Fruit fly (Drosophila melanogaster) whole organism, embryonic: Measurements from ENCODE around the gene Ir94d.

Experiments
- CG1024 ChIP-seq: fragments of 200-800 bp; sonication (Bioruptor generic); IDR thresholded peaks from 2 replicates; pipeline ENCODE4 v1.3.6; 2022; ENCODE audit warnings: missing biosample characterization, missing genetic modification characterization
- CG10366 ChIP-seq: fragments of 200-800 bp; sonication (Bioruptor generic); IDR thresholded peaks from 2 replicates; pipeline ENCODE4 v1.3.6; 2022; ENCODE audit warnings: missing biosample characterization, missing genetic modification characterization
- CG10543 ChIP-seq: fragments of 200-800 bp; sonication (Bioruptor generic); optimal IDR thresholded peaks from 3 replicates; lab custom pipeline; 2017; ENCODE audit warnings: missing biosample characterization, mild to moderate bottlenecking, missing genetic modification characterization, moderate library complexity
- CG12155 ChIP-seq: fragments of 200-800 bp; sonication (Bioruptor generic); optimal IDR thresholded peaks from 3 replicates; lab custom pipeline; 2016; ENCODE audit warnings: missing biosample characterization, missing genetic modification characterization
- CG12236 ChIP-seq: fragments of 200-800 bp; sonication (Bioruptor generic); optimal IDR thresholded peaks from 2 replicates; lab custom pipeline; 2016; ENCODE audit warnings: missing biosample characterization, missing genetic modification characterization
- CG1233 ChIP-seq: fragments of 200-800 bp; sonication (Bioruptor generic); optimal IDR thresholded peaks from 4 replicates; lab custom pipeline; 2018; ENCODE audit warnings: missing biosample characterization, mild to moderate bottlenecking, missing genetic modification characterization
- CG13894 ChIP-seq: fragments of 200-800 bp; sonication (Bioruptor generic); optimal IDR thresholded peaks from 3 replicates; lab custom pipeline; 2018; ENCODE audit warnings: missing biosample characterization, mild to moderate bottlenecking, missing genetic modification characterization, moderate library complexity
- CG18476 ChIP-seq: fragments of 200-800 bp; sonication (Bioruptor generic); optimal IDR thresholded peaks from 2 replicates; lab custom pipeline; 2016; ENCODE audit warnings: missing biosample characterization, mild to moderate bottlenecking, missing genetic modification characterization
- CG18619 ChIP-seq: fragments of 200-800 bp; sonication (Bioruptor generic); optimal IDR thresholded peaks from 3 replicates; lab custom pipeline; 2017; ENCODE audit warnings: missing biosample characterization, mild to moderate bottlenecking, missing genetic modification characterization
- CG31365 ChIP-seq: fragments of 200-800 bp; sonication (Bioruptor generic); optimal IDR thresholded peaks from 2 replicates; lab custom pipeline; 2018; ENCODE audit warnings: missing biosample characterization, mild to moderate bottlenecking, missing genetic modification characterization
- CG32772 ChIP-seq: fragments of 200-800 bp; sonication (Bioruptor generic); IDR thresholded peaks from 2 replicates; pipeline ENCODE4 v1.3.6; 2022; ENCODE audit warnings: missing biosample characterization, missing genetic modification characterization
- CG33213 ChIP-seq: fragments of 200-800 bp; sonication (Bioruptor generic); optimal IDR thresholded peaks from 3 replicates; lab custom pipeline; 2016; ENCODE audit warnings: missing biosample characterization, missing genetic modification characterization
- CG3407 ChIP-seq: fragments of 200-800 bp; sonication (Bioruptor generic); optimal IDR thresholded peaks from 2 replicates; lab custom pipeline; 2018; ENCODE audit warnings: missing biosample characterization, mild to moderate bottlenecking, missing genetic modification characterization
- CG3995 ChIP-seq: fragments of 200-800 bp; sonication (Bioruptor generic); optimal IDR thresholded peaks from 3 replicates; lab custom pipeline; 2016; ENCODE audit warnings: missing biosample characterization, missing genetic modification characterization
- CG42726 ChIP-seq: fragments of 200-800 bp; sonication (Bioruptor generic); IDR thresholded peaks from 2 replicates; pipeline ENCODE4 v1.3.6; 2022; ENCODE audit warnings: missing biosample characterization, missing genetic modification characterization; ENCODE audit not compliant: partially characterized antibody
- CG4424 ChIP-seq: fragments of 200-800 bp; sonication (Bioruptor generic); optimal IDR thresholded peaks from 3 replicates; lab custom pipeline; 2016; ENCODE audit warnings: missing biosample characterization, missing genetic modification characterization
- CG6791 ChIP-seq: fragments of 200-800 bp; sonication (Bioruptor generic); IDR thresholded peaks from 3 replicates; pipeline ENCODE4 v1.3.6; 2022; ENCODE audit warnings: missing biosample characterization, missing genetic modification characterization; ENCODE audit not compliant: partially characterized antibody
- CG8924 ChIP-seq: fragments of 200-800 bp; optimal IDR thresholded peaks from 3 replicates; lab custom pipeline; 2019; ENCODE audit warnings: missing biosample characterization, mild to moderate bottlenecking, missing genetic modification characterization, moderate library complexity
- CG9609 ChIP-seq: fragments of 200-800 bp; sonication (Bioruptor generic); optimal IDR thresholded peaks from 3 replicates; lab custom pipeline; 2016; ENCODE audit warnings: missing biosample characterization, missing genetic modification characterization
- CTCF ChIP-seq: fragments of 200-800 bp; sonication (Bioruptor generic); optimal IDR thresholded peaks from 2 replicates; lab custom pipeline; 2017; ENCODE audit warnings: missing biosample characterization, mild to moderate bottlenecking, missing genetic modification characterization, moderate library complexity
- D19A ChIP-seq: fragments of 200-800 bp; optimal IDR thresholded peaks from 3 replicates; lab custom pipeline; 2019; ENCODE audit warnings: missing biosample characterization, mild to moderate bottlenecking, missing genetic modification characterization, moderate library complexity
- D19B ChIP-seq: fragments of 200-800 bp; sonication (Bioruptor generic); optimal IDR thresholded peaks from 2 replicates; lab custom pipeline; 2017; ENCODE audit warnings: missing biosample characterization, mild to moderate bottlenecking, missing genetic modification characterization
- Dll ChIP-seq: fragments of 200-800 bp; sonication (Bioruptor generic); IDR thresholded peaks from 4 replicates; pipeline ENCODE4 v1.3.6; 2022; ENCODE audit warnings: missing biosample characterization, missing genetic modification characterization; ENCODE audit not compliant: partially characterized antibody
- Doc2 ChIP-seq: fragments of 200-800 bp; sonication (Bioruptor generic); IDR thresholded peaks from 2 replicates; pipeline ENCODE4 v1.3.6; 2022; ENCODE audit warnings: missing biosample characterization, missing genetic modification characterization
- Gug ChIP-seq: fragments of 200-800 bp; sonication (Bioruptor generic); IDR thresholded peaks from 4 replicates; pipeline ENCODE4 v1.3.6; 2022; ENCODE audit warnings: missing biosample characterization, missing genetic modification characterization
- HLHmδ ChIP-seq: fragments of 200-800 bp; sonication (Bioruptor generic); optimal IDR thresholded peaks from 2 replicates; lab custom pipeline; 2018; ENCODE audit warnings: missing biosample characterization, mild to moderate bottlenecking, missing genetic modification characterization, moderate library complexity
- Hey ChIP-seq: fragments of 200-800 bp; sonication (Bioruptor generic); optimal IDR thresholded peaks from 3 replicates; lab custom pipeline; 2018; ENCODE audit warnings: missing biosample characterization, mild to moderate bottlenecking, missing genetic modification characterization
- Lhr ChIP-seq: fragments of 200-800 bp; sonication (Bioruptor generic); optimal IDR thresholded peaks from 3 replicates; lab custom pipeline; 2017; ENCODE audit warnings: mild to moderate bottlenecking, missing biosample characterization, missing genetic modification reagents, missing genetic modification characterization
- Med ChIP-seq: fragments of 200-800 bp; sonication (Bioruptor generic); peaks from one replicate; lab custom pipeline; 2016; ENCODE audit warnings: missing biosample characterization, missing genetic modification characterization, mild to moderate bottlenecking, inconsistent platforms, moderate library complexity
- Mes4 ChIP-seq: fragments of 200-800 bp; sonication (Bioruptor generic); optimal IDR thresholded peaks from 2 replicates; lab custom pipeline; 2016; ENCODE audit warnings: missing biosample characterization, missing genetic modification characterization
- Neu2 ChIP-seq: fragments of 200-800 bp; sonication (Bioruptor generic); optimal IDR thresholded peaks from 3 replicates; lab custom pipeline; 2016; ENCODE audit warnings: missing biosample characterization, missing genetic modification characterization, borderline replicate concordance
- Optix ChIP-seq: fragments of 200-800 bp; sonication (Bioruptor generic); IDR thresholded peaks from 3 replicates; pipeline ENCODE4 v1.3.6; 2022; ENCODE audit warnings: missing biosample characterization, missing genetic modification characterization
- Pdp1 ChIP-seq, 2 experiments: fragments of 200-800 bp; sonication (Bioruptor generic); optimal IDR thresholded peaks; 3 replicates each; lab custom pipeline; 2016; ENCODE audit warnings: missing biosample characterization in 2 of 2, missing genetic modification characterization in 2 of 2, mild to moderate bottlenecking in 1 of 2, moderate library complexity in 1 of 2
- Scr ChIP-seq: fragments of 200-800 bp; sonication (Bioruptor generic); IDR thresholded peaks from 2 replicates; pipeline ENCODE4 v1.3.6; 2022; ENCODE audit warnings: missing biosample characterization, missing genetic modification characterization; ENCODE audit not compliant: partially characterized antibody
- Sin3A ChIP-seq: fragments of >200 bp; optimal IDR thresholded peaks from 2 replicates; lab custom pipeline; 2018
- Xbp1 ChIP-seq: fragments of 200-800 bp; sonication (Bioruptor generic); optimal IDR thresholded peaks from 3 replicates; lab custom pipeline; 2016; ENCODE audit warnings: missing biosample characterization, mild to moderate bottlenecking, missing genetic modification characterization
- YL-1 ChIP-seq: fragments of 200-800 bp; sonication (Bioruptor generic); optimal IDR thresholded peaks from 3 replicates; lab custom pipeline; 2017; ENCODE audit warnings: missing biosample characterization, mild to moderate bottlenecking, missing genetic modification characterization
- crol ChIP-seq: fragments of 200-800 bp; sonication (Bioruptor generic); IDR thresholded peaks from 2 replicates; pipeline ENCODE4 v1.3.6; 2022; ENCODE audit warnings: missing biosample characterization, missing genetic modification characterization
- disco-r ChIP-seq: fragments of 200-800 bp; sonication (Bioruptor generic); optimal IDR thresholded peaks from 2 replicates; lab custom pipeline; 2016; ENCODE audit warnings: missing biosample characterization, missing genetic modification characterization
- eve ChIP-seq, 2 experiments: fragments of >200 bp; optimal IDR thresholded peaks; 2 replicates each; lab custom pipeline; 2017; ENCODE audit warnings: missing biosample characterization in 2 of 2, missing genetic modification characterization in 2 of 2
- gt ChIP-seq: fragments of 200-800 bp; sonication (Bioruptor generic); IDR thresholded peaks from 2 replicates; pipeline ENCODE4 v1.3.6; 2022; ENCODE audit warnings: missing biosample characterization, missing genetic modification characterization
- hth ChIP-seq: fragments of >200 bp; optimal IDR thresholded peaks from 2 replicates; lab custom pipeline; 2017; ENCODE audit warnings: inconsistent platforms
- knrl ChIP-seq: fragments of 200-800 bp; sonication (Bioruptor generic); IDR thresholded peaks from 3 replicates; pipeline ENCODE4 v1.3.6; 2022; ENCODE audit warnings: missing biosample characterization, missing genetic modification characterization; ENCODE audit not compliant: partially characterized antibody
- nom ChIP-seq: fragments of 200-800 bp; sonication (Bioruptor generic); optimal IDR thresholded peaks from 2 replicates; lab custom pipeline; 2017; ENCODE audit warnings: missing biosample characterization, missing genetic modification characterization, mild to moderate bottlenecking, moderate library complexity, missing genetic modification reagents
- pb ChIP-seq: fragments of 200-800 bp; sonication (Bioruptor generic); optimal IDR thresholded peaks from 3 replicates; lab custom pipeline; 2016; ENCODE audit warnings: missing biosample characterization, missing genetic modification characterization
- pfk ChIP-seq: fragments of 200-800 bp; sonication (Bioruptor generic); optimal IDR thresholded peaks from 2 replicates; lab custom pipeline; 2018; ENCODE audit warnings: missing biosample characterization, mild to moderate bottlenecking, missing genetic modification characterization, moderate library complexity
- row ChIP-seq: fragments of 200-800 bp; sonication (Bioruptor generic); IDR thresholded peaks from 3 replicates; pipeline ENCODE4 v1.3.6; 2022; ENCODE audit warnings: missing biosample characterization, missing genetic modification characterization
- sens ChIP-seq: fragments of 200-800 bp; sonication (Bioruptor generic); peaks from one replicate; lab custom pipeline; 2016; ENCODE audit warnings: missing biosample characterization, missing genetic modification characterization
- seq ChIP-seq: fragments of 200-800 bp; sonication (Bioruptor generic); IDR thresholded peaks from 2 replicates; pipeline ENCODE4 v1.3.6; 2022; ENCODE audit warnings: missing biosample characterization, missing genetic modification characterization
- sug ChIP-seq: fragments of 200-800 bp; optimal IDR thresholded peaks from 2 replicates; lab custom pipeline; 2019; ENCODE audit warnings: missing biosample characterization, mild to moderate bottlenecking, missing genetic modification characterization, moderate library complexity
- tna ChIP-seq: fragments of 200-800 bp; sonication (Bioruptor generic); IDR thresholded peaks from 2 replicates; pipeline ENCODE4 v1.3.6; 2022; ENCODE audit warnings: missing biosample characterization, missing genetic modification characterization; ENCODE audit not compliant: partially characterized antibody
- ttk ChIP-seq: fragments of 200-800 bp; sonication (Bioruptor generic); IDR thresholded peaks from 2 replicates; pipeline ENCODE4 v2.1.2; 2022; ENCODE audit warnings: missing biosample characterization, missing genetic modification characterization

Ir94d gene

dm6 chr3R:23374290-23374689, 28.3 kb upstream of the Ir94d start (continued):
- TF ChIP-seq pb (GFP tag; lab: Kevin White, UChicago) = no peak
- TF ChIP-seq CG18476 (GFP tag; lab: Kevin White, UChicago) = no peak
- TF ChIP-seq Gug (GFP tag; lab: Robert Waterston, UW) = no peak
- TF ChIP-seq Xbp1 (GFP tag; lab: Kevin White, UChicago) = peak; percentile 33
- TF ChIP-seq HLHmδ (GFP tag; lab: Kevin White, UChicago) = no peak
- peak; percentile 79 for TF ChIP-seq sug
- 0 out of 3 replicates have a peak, but pooled peaks have one; percentile 7 for TF ChIP-seq Optix (GFP tag; lab: Robert Waterston, UW)
- no peak for TF ChIP-seq CG3995
- TF ChIP-seq disco-r (GFP tag; lab: Kevin White, UChicago) = no peak
- no peak for TF ChIP-seq Sin3A (lab: Kevin White, UChicago)
- peak; percentile 33 for TF ChIP-seq nom (GFP tag; lab: Kevin White, UChicago)
- TF ChIP-seq Scr (GFP tag; lab: Robert Waterston, UW) = peak; percentile 20; the same call in 1 of the 2 replicates
- TF ChIP-seq CG6791 (GFP tag; lab: Robert Waterston, UW) = no peak
- TF ChIP-seq crol (GFP tag; lab: Robert Waterston, UW) = peak; percentile 65
- TF ChIP-seq CG10543 (GFP tag; lab: Kevin White, UChicago) = peak; percentile 71
- TF ChIP-seq Hey (tag; lab: Kevin White, UChicago) = no peak
- TF ChIP-seq CG18619 (GFP tag; lab: Kevin White, UChicago) = no peak
- peak; percentile 8 for TF ChIP-seq Lhr (GFP tag; lab: Kevin White, UChicago)
- TF ChIP-seq YL-1 = no peak
- TF ChIP-seq pfk (GFP tag; lab: Kevin White, UChicago) = no peak
- no peak for TF ChIP-seq CG31365
- TF ChIP-seq row = peak; percentile 29; the same call in 1 of the 3 replicates
- peak; percentile 45; the same call in 1 of the 2 replicates for TF ChIP-seq tna (GFP tag; lab: Robert Waterston, UW)
- TF ChIP-seq CG12236 (GFP tag; lab: Kevin White, UChicago) = no peak
- TF ChIP-seq ttk (GFP tag; lab: Robert Waterston, UW) = peak; percentile 26; the same call in 1 of the 2 replicates
- TF ChIP-seq CG4424 (GFP tag; lab: Kevin White, UChicago) = no peak
- TF ChIP-seq CG8924 (tag; lab: Kevin White, UChicago) = no peak
- peak; percentile 16 for TF ChIP-seq CG12155
- no peak for TF ChIP-seq sens (GFP tag; lab: Kevin White, UChicago)
- TF ChIP-seq CG10366 = no peak
- peak in 1 of 2 experiments; percentile 36 for TF ChIP-seq Pdp1 (GFP tag; optimal IDR thresholded peaks at IDR 0.05; lab: Kevin White, UChicago)
- TF ChIP-seq CG32772 (GFP tag; lab: Robert Waterston, UW) = peak; percentile 89
- 0 out of 4 replicates have a peak, but pooled peaks have one; percentile 19 for TF ChIP-seq Dll (GFP tag; lab: Robert Waterston, UW)
- no peak for TF ChIP-seq CG3407 (GFP tag; lab: Kevin White, UChicago)
- no peak for TF ChIP-seq gt (GFP tag; lab: Robert Waterston, UW)
- TF ChIP-seq CTCF (GFP tag; lab: Kevin White, UChicago) = no peak
- TF ChIP-seq Doc2 (GFP tag; lab: Robert Waterston, UW) = no peak
- TF ChIP-seq CG13894 (tag; lab: Kevin White, UChicago) = peak; percentile 37
- TF ChIP-seq Med (GFP tag; lab: Kevin White, UChicago) = peak; percentile 62
- no peak for TF ChIP-seq seq
- TF ChIP-seq hth = no peak
- TF ChIP-seq CG42726 (GFP tag; lab: Robert Waterston, UW) = 0 out of 2 replicates have a peak, but pooled peaks have one; percentile 37
- no peak for TF ChIP-seq Mes4 (GFP tag; lab: Kevin White, UChicago)
- no peak for TF ChIP-seq CG33213 (GFP tag; lab: Kevin White, UChicago)
- TF ChIP-seq D19B (GFP tag; lab: Kevin White, UChicago) = no peak
- TF ChIP-seq eve (GFP tag; optimal IDR thresholded peaks at IDR 0.05; lab: Kevin White, UChicago) = no peak
- no peak for TF ChIP-seq CG1233
- TF ChIP-seq CG9609 = no peak
- no peak for TF ChIP-seq Neu2
- TF ChIP-seq CG1024 = no peak
- TF ChIP-seq knrl = no peak
- no peak for TF ChIP-seq D19A (tag; lab: Kevin White, UChicago)
